Worm (Caenorhabditis elegans) whole organism, L4 larva: ENCODE data around the gene C13A2.1.

Experiments
- lin-13 ChIP-seq: fragments of 150-350 bp; optimal IDR thresholded peaks from 2 replicates; lab custom pipeline; 2014; ENCODE audit warnings: missing biosample characterization, missing genetic modification reagents, missing genetic modification characterization
- lsy-2 ChIP-seq, 2 experiments: fragments of 150-350 bp in 1 of 2; sonication (generic microtip) in 1 of 2; optimal IDR thresholded peaks; 2 replicates each; lab custom pipeline; 2014 to 2017; ENCODE audit warnings: missing biosample characterization in 2 of 2, missing genetic modification characterization in 2 of 2

ce11 chrV:7279090-7279489 is 9.7 kb upstream of the C13A2.1 start, which contains the start of gene C13A2.4:
- TF ChIP-seq lin-13 (GFP tag; lab: Kevin White, UChicago) (no peak), lsy-2 (tag; optimal IDR thresholded peaks at IDR 0.05; lab: Kevin White, UChicago) (no peak)
